Fruit fly (Drosophila melanogaster) whole organism, embryonic: ENCODE measurements around the gene baf.

ENCODE experiments used
- Aef1 ChIP-seq: fragments of 200-800 bp; sonication (Bioruptor generic); IDR thresholded peaks from 3 replicates; pipeline ENCODE4 v1.3.6; 2022; ENCODE audit warnings: missing biosample characterization, missing genetic modification characterization
- CG10274 ChIP-seq: fragments of 200-800 bp; sonication (Bioruptor generic); optimal IDR thresholded peaks from 3 replicates; lab custom pipeline; 2017; ENCODE audit warnings: missing biosample characterization, mild to moderate bottlenecking, missing genetic modification characterization
- CG10431 ChIP-seq: fragments of 200-800 bp; sonication (Bioruptor generic); optimal IDR thresholded peaks from 3 replicates; lab custom pipeline; 2018; ENCODE audit warnings: missing biosample characterization, mild to moderate bottlenecking, missing genetic modification characterization
- CG10959 ChIP-seq: fragments of 200-800 bp; sonication (Bioruptor generic); IDR thresholded peaks from 2 replicates; pipeline ENCODE4 v1.3.6; 2022; ENCODE audit warnings: missing biosample characterization, missing genetic modification characterization
- CG11504 ChIP-seq: fragments of 200-800 bp; sonication (Bioruptor generic); optimal IDR thresholded peaks from 3 replicates; lab custom pipeline; 2019; ENCODE audit warnings: missing biosample characterization, mild to moderate bottlenecking, missing genetic modification characterization, moderate library complexity
- CG12071 ChIP-seq: fragments of 200-800 bp; sonication (Bioruptor generic); optimal IDR thresholded peaks from 3 replicates; lab custom pipeline; 2018; ENCODE audit warnings: missing biosample characterization, mild to moderate bottlenecking, missing genetic modification characterization
- CG12155 ChIP-seq: fragments of 200-800 bp; sonication (Bioruptor generic); optimal IDR thresholded peaks from 3 replicates; lab custom pipeline; 2016; ENCODE audit warnings: missing biosample characterization, missing genetic modification characterization
- CG12391 ChIP-seq: fragments of 200-800 bp; sonication (Bioruptor generic); optimal IDR thresholded peaks from 3 replicates; lab custom pipeline; 2018; ENCODE audit warnings: missing biosample characterization, mild to moderate bottlenecking, missing genetic modification characterization, moderate library complexity
- CG14667 ChIP-seq: fragments of 200-800 bp; sonication (Bioruptor generic); IDR thresholded peaks from 2 replicates; pipeline ENCODE4 v1.3.6; 2022; ENCODE audit warnings: missing biosample characterization, missing genetic modification characterization
- CG15011 ChIP-seq: fragments of 200-800 bp; sonication (Bioruptor generic); optimal IDR thresholded peaks from 3 replicates; lab custom pipeline; 2018; ENCODE audit warnings: missing biosample characterization, mild to moderate bottlenecking, missing genetic modification characterization
- CG15269 ChIP-seq: fragments of 200-800 bp; sonication (Bioruptor generic); optimal IDR thresholded peaks from 2 replicates; lab custom pipeline; 2018; ENCODE audit warnings: missing biosample characterization, mild to moderate bottlenecking, missing genetic modification characterization, moderate library complexity
- CG16863 ChIP-seq: fragments of 200-800 bp; sonication (Bioruptor generic); optimal IDR thresholded peaks from 3 replicates; lab custom pipeline; 2016; ENCODE audit warnings: missing biosample characterization, missing genetic modification characterization
- CG18599 ChIP-seq: fragments of 200-800 bp; sonication (Bioruptor generic); optimal IDR thresholded peaks from 3 replicates; lab custom pipeline; 2017; ENCODE audit warnings: missing biosample characterization, missing genetic modification characterization, mild to moderate bottlenecking, moderate library complexity, missing genetic modification reagents
- CG18764 ChIP-seq: fragments of 200-800 bp; sonication (Bioruptor generic); optimal IDR thresholded peaks from 3 replicates; lab custom pipeline; 2016; ENCODE audit warnings: missing biosample characterization, missing genetic modification characterization
- CG31224 ChIP-seq: fragments of 200-800 bp; sonication (Bioruptor generic); IDR thresholded peaks from 2 replicates; pipeline ENCODE4 v1.3.6; 2022; ENCODE audit warnings: missing biosample characterization, missing genetic modification characterization
- CG3163 ChIP-seq: fragments of 200-800 bp; sonication (Bioruptor generic); optimal IDR thresholded peaks from 3 replicates; lab custom pipeline; 2016; ENCODE audit warnings: missing biosample characterization, missing genetic modification characterization
- CG32767 ChIP-seq: fragments of 200-800 bp; sonication (Bioruptor generic); IDR thresholded peaks from 2 replicates; pipeline ENCODE4 v1.3.6; 2022; ENCODE audit warnings: missing biosample characterization, missing genetic modification characterization
- CG4404 ChIP-seq: fragments of 200-800 bp; sonication (Bioruptor generic); IDR thresholded peaks from 2 replicates; pipeline ENCODE4 v1.3.6; 2022; ENCODE audit warnings: missing biosample characterization, missing genetic modification characterization
- CG6689 ChIP-seq: fragments of 200-800 bp; sonication (Bioruptor generic); IDR thresholded peaks from 2 replicates; pipeline ENCODE4 v1.3.6; 2022; ENCODE audit warnings: missing biosample characterization, missing genetic modification characterization
- CG6765 ChIP-seq: fragments of 200-800 bp; sonication (Bioruptor generic); optimal IDR thresholded peaks from 3 replicates; lab custom pipeline; 2017; ENCODE audit warnings: missing biosample characterization, mild to moderate bottlenecking, missing genetic modification characterization
- CG7357 ChIP-seq: fragments of 200-800 bp; sonication (Bioruptor generic); IDR thresholded peaks from 3 replicates; pipeline ENCODE4 v1.3.6; 2022; ENCODE audit warnings: missing biosample characterization, missing genetic modification characterization
- CG8089 ChIP-seq: fragments of 200-800 bp; sonication (Bioruptor generic); optimal IDR thresholded peaks from 3 replicates; lab custom pipeline; 2016; ENCODE audit warnings: missing biosample characterization, missing genetic modification characterization
- CHES-1-like ChIP-seq: fragments of 200-800 bp; sonication (Bioruptor generic); optimal IDR thresholded peaks from 2 replicates; lab custom pipeline; 2016; ENCODE audit warnings: missing biosample characterization, missing genetic modification characterization
- HmgZ ChIP-seq: fragments of 200-800 bp; sonication (Bioruptor generic); optimal IDR thresholded peaks from 2 replicates; lab custom pipeline; 2018; ENCODE audit warnings: missing biosample characterization, mild to moderate bottlenecking, missing genetic modification characterization
- Mrtf ChIP-seq: fragments of 200-800 bp; sonication (Bioruptor generic); IDR thresholded peaks from 3 replicates; pipeline ENCODE4 v1.3.6; 2022; ENCODE audit warnings: missing biosample characterization, missing genetic modification characterization
- NC2β ChIP-seq: fragments of 200-800 bp; sonication (Bioruptor generic); optimal IDR thresholded peaks from 2 replicates; lab custom pipeline; 2016; ENCODE audit warnings: missing biosample characterization, missing genetic modification characterization
- NFAT ChIP-seq: fragments of 200-800 bp; sonication (Bioruptor generic); IDR thresholded peaks from 2 replicates; pipeline ENCODE4 v1.3.6; 2022; ENCODE audit warnings: missing biosample characterization, missing genetic modification characterization
- Ravus ChIP-seq: fragments of 200-800 bp; sonication (Bioruptor generic); IDR thresholded peaks from 2 replicates; pipeline ENCODE4 v1.3.6; 2022; ENCODE audit warnings: missing biosample characterization, missing genetic modification characterization
- Side ChIP-seq: fragments of 200-800 bp; sonication (Bioruptor generic); optimal IDR thresholded peaks from 2 replicates; lab custom pipeline; 2016; ENCODE audit warnings: missing biosample characterization, missing genetic modification characterization
- Vsx1 ChIP-seq: fragments of 200-800 bp; sonication (Bioruptor generic); optimal IDR thresholded peaks from 2 replicates; lab custom pipeline; 2017; ENCODE audit warnings: missing biosample characterization, mild to moderate bottlenecking, missing genetic modification characterization, missing genetic modification reagents
- abd-A ChIP-seq: fragments of 200-800 bp; sonication (Bioruptor generic); optimal IDR thresholded peaks from 3 replicates; lab custom pipeline; 2019; ENCODE audit warnings: missing biosample characterization, mild to moderate bottlenecking, missing genetic modification characterization, moderate library complexity
- amos ChIP-seq: fragments of 200-800 bp; sonication (Bioruptor generic); IDR thresholded peaks from 2 replicates; pipeline ENCODE4 v1.3.6; 2022; ENCODE audit warnings: missing biosample characterization, missing genetic modification characterization; ENCODE audit not compliant: partially characterized antibody
- br ChIP-seq: fragments of >200 bp; optimal IDR thresholded peaks from 2 replicates; lab custom pipeline; 2017
- dimm ChIP-seq: fragments of 200-800 bp; sonication (Bioruptor generic); IDR thresholded peaks from 2 replicates; pipeline ENCODE4 v1.3.6; 2022; ENCODE audit warnings: missing biosample characterization, missing genetic modification characterization
- disco-r ChIP-seq: fragments of 200-800 bp; sonication (Bioruptor generic); optimal IDR thresholded peaks from 2 replicates; lab custom pipeline; 2016; ENCODE audit warnings: missing biosample characterization, missing genetic modification characterization
- dmrt11E ChIP-seq: fragments of 200-800 bp; sonication (Bioruptor generic); optimal IDR thresholded peaks from 3 replicates; lab custom pipeline; 2018; ENCODE audit warnings: missing biosample characterization, mild to moderate bottlenecking, missing genetic modification characterization, moderate library complexity
- dmrt99B ChIP-seq: fragments of 200-800 bp; sonication (Bioruptor generic); optimal IDR thresholded peaks from 2 replicates; lab custom pipeline; 2018; ENCODE audit warnings: missing biosample characterization, mild to moderate bottlenecking, missing genetic modification characterization, moderate library complexity
- fru ChIP-seq: fragments of >200 bp; optimal IDR thresholded peaks from 2 replicates; lab custom pipeline; 2017
- gce ChIP-seq: fragments of 200-800 bp; sonication (Bioruptor generic); IDR thresholded peaks from 3 replicates; pipeline ENCODE4 v1.3.6; 2022; ENCODE audit warnings: missing biosample characterization, missing genetic modification characterization
- grau ChIP-seq: fragments of 200-800 bp; optimal IDR thresholded peaks from 3 replicates; lab custom pipeline; 2019; ENCODE audit warnings: missing biosample characterization, mild to moderate bottlenecking, missing genetic modification characterization, moderate library complexity
- ham ChIP-seq: fragments of 200-800 bp; sonication (Bioruptor generic); IDR thresholded peaks from 2 replicates; pipeline ENCODE4 v1.3.6; 2022; ENCODE audit warnings: missing biosample characterization, missing genetic modification characterization
- hb ChIP-seq: fragments of 200-800 bp; sonication (Bioruptor generic); IDR thresholded peaks from 3 replicates; pipeline ENCODE4 v1.3.6; 2022; ENCODE audit warnings: missing biosample characterization, missing genetic modification characterization; ENCODE audit not compliant: partially characterized antibody
- kah ChIP-seq: fragments of 200-800 bp; sonication (Bioruptor generic); optimal IDR thresholded peaks from 2 replicates; lab custom pipeline; 2018; ENCODE audit warnings: missing biosample characterization, mild to moderate bottlenecking, missing genetic modification characterization
- org-1 ChIP-seq: fragments of 200-800 bp; sonication (Bioruptor generic); optimal IDR thresholded peaks from 2 replicates; lab custom pipeline; 2017; ENCODE audit warnings: missing biosample characterization, missing genetic modification characterization
- pb ChIP-seq: fragments of 200-800 bp; sonication (Bioruptor generic); optimal IDR thresholded peaks from 3 replicates; lab custom pipeline; 2016; ENCODE audit warnings: missing biosample characterization, missing genetic modification characterization
- sisA ChIP-seq: fragments of 200-800 bp; sonication (Bioruptor generic); IDR thresholded peaks from 2 replicates; pipeline ENCODE4 v1.3.6; 2022; ENCODE audit warnings: missing biosample characterization, missing genetic modification characterization
- sr ChIP-seq: fragments of 200-800 bp; sonication (Bioruptor generic); IDR thresholded peaks from 3 replicates; pipeline ENCODE4 v1.3.6; 2022; ENCODE audit warnings: missing biosample characterization, missing genetic modification characterization
- tio ChIP-seq: fragments of 200-800 bp; sonication (Bioruptor generic); optimal IDR thresholded peaks from 2 replicates; lab custom pipeline; 2017; ENCODE audit warnings: missing biosample characterization, missing genetic modification characterization, inconsistent platforms
- trem ChIP-seq: fragments of 200-800 bp; optimal IDR thresholded peaks from 3 replicates; lab custom pipeline; 2019; ENCODE audit warnings: missing biosample characterization, mild to moderate bottlenecking, missing genetic modification characterization, moderate library complexity
- wor ChIP-seq: fragments of 200-800 bp; sonication (Bioruptor generic); IDR thresholded peaks from 2 replicates; pipeline ENCODE4 v1.3.6; 2022; ENCODE audit warnings: missing biosample characterization, missing genetic modification characterization

The baf gene

dm6 chr2L:8001694-8002627 lies 27.3 kb upstream of the baf start (continued):
- TF ChIP-seq pb (GFP tag; lab: Kevin White, UChicago) (peak; percentile 63), trem (tag; lab: Kevin White, UChicago) (peak; percentile 70), CG12071 (GFP tag; lab: Kevin White, UChicago) (peak; percentile 7), CG15269 (tag; lab: Kevin White, UChicago) (peak; percentile 91), dimm (no peak), CG15011 (GFP tag; lab: Kevin White, UChicago) (peak; percentile 86), Side (GFP tag; lab: Kevin White, UChicago) (peak; percentile 82), Aef1 (peak; percentile 79; the same call in 2 of the 3 replicates), tio (GFP tag; lab: Kevin White, UChicago) (peak; percentile 91), Ravus (GFP tag; lab: Robert Waterston, UW) (peak; percentile 65), gce (GFP tag; lab: Robert Waterston, UW) (0 out of 3 replicates have a peak, but pooled peaks have one; percentile 41), CG32767 (GFP tag; lab: Robert Waterston, UW) (peak; percentile 84), HmgZ (tag; lab: Kevin White, UChicago) (peak; percentile 82), CG4404 (GFP tag; lab: Robert Waterston, UW) (peak; percentile 79), CG10959 (GFP tag; lab: Robert Waterston, UW) (peak; percentile 40; the same call in 1 of the 2 replicates), fru (lab: Kevin White, UChicago) (no peak), abd-A (tag; lab: Kevin White, UChicago) (peak; percentile 64), CG8089 (peak; percentile 77), CG12155 (GFP tag; lab: Kevin White, UChicago) (peak; percentile 71), Mrtf (GFP tag; lab: Robert Waterston, UW) (peak; percentile 79), CG31224 (peak; percentile 62), NC2β (GFP tag; lab: Kevin White, UChicago) (peak; percentile 80), amos (GFP tag; lab: Robert Waterston, UW) (no peak), grau (tag; lab: Kevin White, UChicago) (peak; percentile 91), CG6689 (GFP tag; lab: Robert Waterston, UW) (peak; percentile 85), CG18599 (peak; percentile 89), CG18764 (GFP tag; lab: Kevin White, UChicago) (peak; percentile 65), CG3163 (GFP tag; lab: Kevin White, UChicago) (peak; percentile 48), hb (GFP tag; lab: Robert Waterston, UW) (no peak), dmrt99B (tag; lab: Kevin White, UChicago) (peak; percentile 93), br (no peak), wor (GFP tag; lab: Robert Waterston, UW) (peak; percentile 65), CG14667 (GFP tag; lab: Robert Waterston, UW) (peak; percentile 68), CG10274 (GFP tag; lab: Kevin White, UChicago) (peak; percentile 74), sisA (GFP tag; lab: Robert Waterston, UW) (peak; percentile 83), CG6765 (peak; percentile 81), CG10431 (GFP tag; lab: Kevin White, UChicago) (no peak), CHES-1-like (GFP tag; lab: Kevin White, UChicago) (peak; percentile 73), CG11504 (tag; lab: Kevin White, UChicago) (peak; percentile 91), Vsx1 (GFP tag; lab: Kevin White, UChicago) (peak; percentile 80), dmrt11E (peak; percentile 84), sr (GFP tag; lab: Robert Waterston, UW) (no peak), CG12391 (tag; lab: Kevin White, UChicago) (peak; percentile 88), org-1 (GFP tag; lab: Kevin White, UChicago) (peak; percentile 88), ham (GFP tag; lab: Robert Waterston, UW) (0 out of 2 replicates have a peak, but pooled peaks have one; percentile 29), NFAT (GFP tag; lab: Robert Waterston, UW) (peak; percentile 60; the same call in 1 of the 2 replicates), kah (GFP tag; lab: Kevin White, UChicago) (peak; percentile 76), CG7357 (GFP tag; lab: Robert Waterston, UW) (peak; percentile 78), CG16863 (GFP tag; lab: Kevin White, UChicago) (peak; percentile 75), disco-r (peak; percentile 70)
